Worm (Caenorhabditis elegans) whole organism, L4 larva: ENCODE results near the gene Y38H8A.7.
A peak's percentile ranks its signal among the peaks of the same experiment; 100 is the strongest.
"Not testable (repeated sequence)": the region's sequence is repeated elsewhere in the genome, so short reads cannot be mapped to it uniquely, and the experiment has no call there.

Source experiments
- ceh-32 ChIP-seq: sonication (generic microtip); optimal IDR thresholded peaks from 2 replicates; lab custom pipeline; 2016; ENCODE audit warnings: mild to moderate bottlenecking, missing genetic modification characterization, missing compliant biosample characterization; ENCODE audit not compliant: poor library complexity
- ctbp-1 ChIP-seq: fragments of 200-800 bp; sonication (Bioruptor generic); IDR thresholded peaks from 2 replicates; pipeline ENCODE4 v1.3.6; 2022; ENCODE audit warnings: missing genetic modification reagents, missing genetic modification characterization, missing compliant biosample characterization
- egl-43 ChIP-seq: fragments of 200-800 bp; sonication (Bioruptor generic); IDR thresholded peaks from 2 replicates; pipeline ENCODE4 v1.3.6; 2022; ENCODE audit warnings: missing genetic modification reagents, missing genetic modification characterization, missing compliant biosample characterization
- lim-7 ChIP-seq: fragments of 200-800 bp; sonication (Bioruptor generic); IDR thresholded peaks from 2 replicates; pipeline ENCODE4 v1.3.6; 2022; ENCODE audit warnings: missing genetic modification characterization, missing compliant biosample characterization
- lin-15B ChIP-seq: fragments of 150-350 bp; sonication (generic microtip); optimal IDR thresholded peaks from 3 replicates; lab custom pipeline; 2014; ENCODE audit warnings: missing biosample characterization, missing genetic modification characterization
- lin-38 ChIP-seq: fragments of 200-800 bp; sonication (Bioruptor generic); IDR thresholded peaks from 2 replicates; pipeline ENCODE4 v1.3.6; 2022; ENCODE audit warnings: missing genetic modification reagents, missing genetic modification characterization, missing compliant biosample characterization
- nhr-77 ChIP-seq: fragments of 150-350 bp; optimal IDR thresholded peaks from 2 replicates; lab custom pipeline; 2014; ENCODE audit warnings: missing biosample characterization, missing genetic modification characterization
- pha-4 ChIP-seq, 2 experiments: fragments of 150-350 bp in 1 of 2; fragments of 200-800 bp in 1 of 2; sonication (Bioruptor generic) in 1 of 2; IDR thresholded peaks in 1 of 2; optimal IDR thresholded peaks in 1 of 2; 2 replicates each; pipeline versions ENCODE4 v1.3.6 to Lab custom; 2014 to 2022; ENCODE audit warnings: missing genetic modification characterization in 2 of 2, missing genetic modification reagents in 2 of 2, missing biosample characterization in 1 of 2, missing compliant biosample characterization in 1 of 2
- snpc-1.2 ChIP-seq: fragments of 200-800 bp; sonication (Bioruptor generic); IDR thresholded peaks from 2 replicates; pipeline ENCODE4 v1.3.6; 2022; ENCODE audit warnings: missing genetic modification reagents, missing genetic modification characterization, missing compliant biosample characterization
- unc-39 ChIP-seq: sonication (generic microtip); optimal IDR thresholded peaks from 2 replicates; lab custom pipeline; 2017; ENCODE audit warnings: missing biosample characterization, missing genetic modification characterization
- unc-62 ChIP-seq, 3 experiments: fragments of 150-350 bp in 1 of 3; sonication (generic microtip); optimal IDR thresholded peaks in 2 of 3; peaks in 1 of 3; 1 replicate in 1 of 3; 2 replicates in 2 of 3; lab custom pipeline; 2014 to 2017; ENCODE audit warnings: missing biosample characterization in 3 of 3, missing genetic modification characterization in 3 of 3, missing genetic modification reagents in 3 of 3, missing genotype in 1 of 3
- zag-1 ChIP-seq: fragments of 150-350 bp; optimal IDR thresholded peaks from 2 replicates; lab custom pipeline; 2014; ENCODE audit warnings: missing biosample characterization, missing genetic modification characterization
- zfp-3 ChIP-seq: fragments of 200-800 bp; sonication (Bioruptor generic); conservative IDR thresholded peaks from 2 replicates; pipeline ENCODE4 v1.3.6; 2022; ENCODE audit warnings: missing genetic modification reagents, missing genetic modification characterization, missing compliant biosample characterization

Gene Y38H8A.7

DNA sequence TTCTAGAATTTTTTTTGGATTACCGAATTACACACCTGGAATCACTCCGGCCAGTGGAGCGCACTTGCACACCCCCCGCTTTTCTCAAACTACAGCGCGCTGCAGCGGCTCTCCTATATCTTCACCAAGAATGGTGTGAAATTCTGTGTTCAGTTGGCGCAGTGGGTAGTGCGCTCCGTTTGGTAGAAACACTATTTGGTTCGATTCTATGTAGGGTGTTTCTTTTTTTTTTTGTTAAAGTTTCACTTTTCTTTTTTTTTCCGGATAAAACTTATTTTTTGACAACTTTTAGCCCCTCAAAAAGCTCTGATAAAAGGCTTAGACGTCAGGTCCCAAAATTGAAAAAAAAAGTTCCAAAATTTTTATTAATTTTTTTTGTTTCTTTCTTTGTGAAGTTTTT is 48.8 kb downstream of the Y38H8A.7 start:
- TF ChIP-seq pha-4 (GFP tag; IDR thresholded peaks at IDR 0.05; lab: Robert Waterston, UW): peak; percentile 36; the same call in 1 of the 2 replicates
- not testable (repeated sequence) for TF ChIP-seq pha-4 (tag; optimal IDR thresholded peaks at IDR 0.05; lab: Kevin White, UChicago)
- TF ChIP-seq lim-7 (GFP tag; lab: Robert Waterston, UW): 0 out of 2 replicates have a peak, but pooled peaks have one; percentile 30
- 0 out of 2 replicates have a peak, but pooled peaks have one; percentile 10 for TF ChIP-seq egl-43 (GFP tag; lab: Robert Waterston, UW)
- peak; percentile 47; the same call in 1 of the 2 replicates for TF ChIP-seq snpc-1.2 (GFP tag; lab: Robert Waterston, UW)
- TF ChIP-seq lin-38: peak; percentile 56
- 0 out of 2 replicates have a peak, but pooled peaks have one; percentile 11 for TF ChIP-seq ctbp-1 (GFP tag; lab: Robert Waterston, UW)

DNA sequence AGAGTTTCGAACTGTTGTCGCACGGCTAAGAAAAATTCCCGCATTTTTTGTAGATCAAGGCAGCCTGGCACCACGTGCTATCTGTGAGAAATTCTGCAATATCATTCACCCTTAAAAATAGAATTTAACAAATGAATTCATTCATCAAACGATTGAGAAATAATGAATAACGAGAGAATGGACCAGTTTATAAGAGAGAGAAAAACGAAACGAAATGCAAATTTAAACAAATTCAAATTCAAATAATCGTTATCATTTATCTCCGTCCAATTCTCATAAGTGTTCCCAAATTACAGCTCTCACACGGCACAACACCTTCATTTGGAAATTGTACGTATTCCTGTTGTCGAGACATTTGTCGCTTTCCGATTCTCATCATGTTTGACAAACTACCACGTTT is 49.8 kb downstream of the Y38H8A.7 start, which contains the start of gene seld-1:
Gene seld-1 (plus strand): TSS at position 301 of the 400 bp plus-strand sequence.
- no peak for TF ChIP-seq unc-39
- TF ChIP-seq unc-62 (GFP tag; optimal IDR thresholded peaks at IDR 0.05 in 1 of 2; lab: Kevin White, UChicago): peak in 1 of 2 experiments; percentile 47
- no peak for TF ChIP-seq unc-62 (tag; optimal IDR thresholded peaks at IDR 0.05; lab: Kevin White, UChicago)

DNA sequence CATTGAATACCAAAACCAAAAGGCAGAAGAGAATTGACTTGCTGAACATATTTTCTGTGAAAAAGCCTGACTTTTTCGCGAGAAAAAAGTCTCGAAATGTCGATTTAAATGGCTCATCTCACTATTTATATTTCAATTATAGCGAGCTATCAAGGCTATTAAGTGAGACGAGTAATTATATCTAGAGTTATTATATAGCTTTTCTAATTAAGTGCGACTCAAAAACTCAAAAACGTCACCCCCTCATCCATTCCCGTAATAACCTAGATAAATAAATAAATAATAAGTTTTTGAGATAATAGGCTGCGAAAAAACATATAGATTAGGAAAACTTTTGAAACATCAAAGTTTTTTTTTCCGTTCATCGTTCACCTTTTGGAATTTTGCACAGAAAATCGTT is 50.4 kb downstream of the Y38H8A.7 start, which contains the start of gene nlp-17:
Gene nlp-17 (minus strand): TSS at position 101 of the 400 bp plus-strand sequence.
- TF ChIP-seq lin-15B (tag; lab: Kevin White, UChicago) (no peak), zfp-3 (no peak), ceh-32 (tag; lab: Kevin White, UChicago) (no peak), zag-1 (tag; lab: Kevin White, UChicago) (no peak), nhr-77 (tag; lab: Kevin White, UChicago) (no peak)
